Fruit fly (Drosophila melanogaster): ENCODE measurements around the gene CG10274.

Gene CG10274

DNA sequence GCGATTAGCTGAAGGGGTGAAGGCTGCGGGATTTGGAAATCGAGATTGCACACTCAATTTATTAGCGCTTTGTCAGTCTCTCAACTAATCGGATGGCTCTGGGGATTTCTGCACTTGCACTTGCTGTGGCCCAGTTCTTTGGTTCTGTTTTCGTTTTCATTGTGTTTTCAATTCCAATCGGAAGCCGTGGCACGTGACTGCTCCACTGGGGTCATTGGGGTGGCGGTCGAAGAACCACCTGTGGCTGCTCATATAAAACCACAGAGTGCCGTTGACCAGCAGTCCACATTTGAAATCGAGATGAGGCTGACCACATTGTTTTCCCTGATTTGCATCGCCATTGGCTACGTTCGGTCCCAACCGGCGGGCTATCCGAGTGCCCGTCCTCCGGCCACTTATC is 21.1 kb downstream of the CG10274 start, which contains the start of gene Cpr65Az:
Cpr65Az (plus strand) TSS at position 301 of the 400 bp plus-strand sequence.
- no peak for TF ChIP-seq CG8159 (tag; optimal IDR thresholded peaks at IDR 0.05)
- no peak for TF ChIP-seq CG9948 (tag; optimal IDR thresholded peaks at IDR 0.05)
- no peak for TF ChIP-seq EcR (GFP tag; optimal IDR thresholded peaks at IDR 0.05)
- TF ChIP-seq CG13204 (GFP tag; optimal IDR thresholded peaks at IDR 0.05): no peak
- TF ChIP-seq Pif1B (GFP tag; optimal IDR thresholded peaks at IDR 0.05): no peak
- TF ChIP-seq CG8301 (tag; optimal IDR thresholded peaks at IDR 0.05): no peak
- TF ChIP-seq CG14655 (GFP tag; optimal IDR thresholded peaks at IDR 0.05): no peak
- no peak for TF ChIP-seq CG34367 (tag; optimal IDR thresholded peaks at IDR 0.05)
- no peak for TF ChIP-seq Ets98B (GFP tag; IDR thresholded peaks at IDR 0.05)
- TF ChIP-seq D1 (tag; optimal IDR thresholded peaks at IDR 0.05): no peak
- no peak for TF ChIP-seq CG4496 (GFP tag; IDR thresholded peaks at IDR 0.05)
- TF ChIP-seq fd96Ca (GFP tag; IDR thresholded peaks at IDR 0.05): no peak
- TF ChIP-seq CG15710 (tag; optimal IDR thresholded peaks at IDR 0.05): no peak
- TF ChIP-seq CG10348 (GFP tag; IDR thresholded peaks at IDR 0.05): no peak
- TF ChIP-seq rn (GFP tag; IDR thresholded peaks at IDR 0.05): no peak
- TF ChIP-seq CG17806 (tag; optimal IDR thresholded peaks at IDR 0.05): no peak
- no peak for TF ChIP-seq gl (tag; optimal IDR thresholded peaks at IDR 0.05)

DNA sequence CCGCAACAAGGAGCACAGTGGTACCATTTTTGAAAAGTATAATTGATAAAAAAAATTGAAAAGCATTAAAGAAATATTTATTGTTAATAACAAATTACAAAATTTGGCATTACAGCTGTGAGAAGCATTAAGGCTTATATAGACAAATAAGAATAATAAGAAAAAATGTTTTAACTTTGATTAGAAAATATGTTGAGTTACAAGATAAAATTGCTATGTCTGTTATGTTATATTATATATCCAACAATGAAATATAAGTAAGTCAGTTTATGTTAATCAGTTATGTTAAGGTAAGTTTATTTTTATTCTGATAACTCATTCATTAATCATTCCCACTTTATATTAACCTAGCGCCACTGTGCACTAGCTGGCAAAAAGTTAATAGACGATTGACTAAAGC is 21.8 kb downstream of the CG10274 start:
- TF ChIP-seq CG32121 (GFP tag; IDR thresholded peaks at IDR 0.05) (no peak), CG17806 (tag; optimal IDR thresholded peaks at IDR 0.05) (no peak), CG4496 (GFP tag; IDR thresholded peaks at IDR 0.05) (no peak), CG8301 (tag; optimal IDR thresholded peaks at IDR 0.05) (no peak), Ets98B (GFP tag; IDR thresholded peaks at IDR 0.05) (no peak), Snoo (tag; optimal IDR thresholded peaks at IDR 0.05) (no peak), rn (GFP tag; IDR thresholded peaks at IDR 0.05) (no peak), gl (tag; optimal IDR thresholded peaks at IDR 0.05) (no peak), CG15710 (tag; optimal IDR thresholded peaks at IDR 0.05) (no peak), CG34367 (tag; optimal IDR thresholded peaks at IDR 0.05) (no peak), CG13204 (GFP tag; optimal IDR thresholded peaks at IDR 0.05) (no peak), CG14655 (GFP tag; optimal IDR thresholded peaks at IDR 0.05) (no peak), CG10348 (GFP tag; IDR thresholded peaks at IDR 0.05) (no peak), Pif1B (GFP tag; optimal IDR thresholded peaks at IDR 0.05) (no peak), CG8159 (tag; optimal IDR thresholded peaks at IDR 0.05) (no peak), CG9948 (tag; optimal IDR thresholded peaks at IDR 0.05) (no peak)

DNA sequence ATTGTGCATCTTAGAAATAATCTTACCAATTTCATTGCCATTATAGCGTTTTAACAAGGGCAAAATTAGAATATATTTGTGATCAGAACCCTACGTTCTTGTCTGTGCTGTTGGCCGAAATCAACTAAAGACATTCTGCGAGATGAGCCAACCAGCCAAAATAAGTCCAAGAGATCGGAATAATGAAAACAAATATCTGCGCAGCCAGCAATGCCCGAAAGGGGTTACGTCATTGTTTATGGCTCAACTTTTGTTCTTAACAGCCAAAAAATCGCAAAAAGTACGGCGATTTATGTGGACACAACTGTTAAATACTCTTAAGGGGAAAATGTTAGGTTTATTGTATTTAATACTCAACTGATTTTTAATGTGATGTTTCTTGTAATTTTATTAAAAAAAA is 23.1 kb downstream of the CG10274 start, which contains the start of gene Cpr65Ay:
Cpr65Ay (minus strand) TSS at position 101 of the 400 bp plus-strand sequence.
- no peak for TF ChIP-seq CG34367 (tag; optimal IDR thresholded peaks at IDR 0.05)
- no peak for TF ChIP-seq CG17806 (tag; optimal IDR thresholded peaks at IDR 0.05)
- no peak for TF ChIP-seq CG12605 (GFP tag; IDR thresholded peaks at IDR 0.05)
- no peak for TF ChIP-seq CG4496 (GFP tag; IDR thresholded peaks at IDR 0.05)
- TF ChIP-seq CG32121 (GFP tag; IDR thresholded peaks at IDR 0.05): no peak
- no peak for TF ChIP-seq EcR (GFP tag; optimal IDR thresholded peaks at IDR 0.05)
- TF ChIP-seq CG8159 (tag; optimal IDR thresholded peaks at IDR 0.05): no peak
- TF ChIP-seq Ets98B (GFP tag; IDR thresholded peaks at IDR 0.05): no peak
- TF ChIP-seq CG8301 (tag; optimal IDR thresholded peaks at IDR 0.05): no peak
- TF ChIP-seq CG10348 (GFP tag; IDR thresholded peaks at IDR 0.05): no peak
- no peak for TF ChIP-seq Pif1B (GFP tag; optimal IDR thresholded peaks at IDR 0.05)

DNA sequence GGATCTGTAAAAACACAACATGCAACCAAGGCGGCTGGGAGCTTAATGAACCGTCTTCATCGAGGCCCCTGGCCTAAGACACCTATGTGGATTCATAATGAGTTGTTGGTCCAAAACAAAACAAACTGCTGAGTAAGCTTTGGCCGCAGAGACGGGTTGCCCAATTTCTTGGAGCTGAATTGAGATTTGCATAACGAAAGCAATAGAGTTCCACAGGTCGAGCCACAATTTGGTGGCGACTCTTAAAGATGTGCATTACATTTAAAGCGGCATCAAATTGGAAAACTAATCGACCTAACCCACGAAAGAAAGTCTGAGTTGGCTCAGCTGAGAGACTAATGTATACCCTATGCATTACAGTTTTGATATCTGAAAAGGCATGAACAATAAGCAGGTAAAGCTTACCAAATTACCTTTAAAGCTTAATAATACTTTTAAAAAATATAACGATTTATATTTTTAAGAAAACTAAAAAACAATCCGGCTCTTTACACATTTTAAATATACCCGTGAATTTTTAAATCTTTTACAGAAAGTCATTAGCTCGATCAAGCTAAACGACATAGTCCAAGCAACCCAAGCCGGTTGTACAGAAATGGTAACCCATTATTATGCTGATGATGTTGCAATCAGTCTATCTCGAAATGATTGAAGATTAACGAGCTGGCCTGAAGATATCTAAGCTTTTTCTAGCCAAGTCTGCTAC is 24.1 kb downstream of the CG10274 start, which contains the start of gene CG13297:
CG13297 (minus strand) TSS at position 51 of the 706 bp plus-strand sequence.
- no peak for TF ChIP-seq CG14655 (GFP tag; optimal IDR thresholded peaks at IDR 0.05)
- TF ChIP-seq Ets98B (GFP tag; IDR thresholded peaks at IDR 0.05): no peak
- TF ChIP-seq CG12605 (GFP tag; IDR thresholded peaks at IDR 0.05): no peak
- no peak for TF ChIP-seq CG10348 (GFP tag; IDR thresholded peaks at IDR 0.05)
- TF ChIP-seq EcR (GFP tag; optimal IDR thresholded peaks at IDR 0.05): no peak
- TF ChIP-seq CG13204 (GFP tag; optimal IDR thresholded peaks at IDR 0.05): no peak
- TF ChIP-seq CG9948 (tag; optimal IDR thresholded peaks at IDR 0.05): no peak
- no peak for TF ChIP-seq Pif1B (GFP tag; optimal IDR thresholded peaks at IDR 0.05)
- TF ChIP-seq Pif1A (GFP tag; optimal IDR thresholded peaks at IDR 0.05): no peak
- no peak for TF ChIP-seq rn (GFP tag; IDR thresholded peaks at IDR 0.05)

DNA sequence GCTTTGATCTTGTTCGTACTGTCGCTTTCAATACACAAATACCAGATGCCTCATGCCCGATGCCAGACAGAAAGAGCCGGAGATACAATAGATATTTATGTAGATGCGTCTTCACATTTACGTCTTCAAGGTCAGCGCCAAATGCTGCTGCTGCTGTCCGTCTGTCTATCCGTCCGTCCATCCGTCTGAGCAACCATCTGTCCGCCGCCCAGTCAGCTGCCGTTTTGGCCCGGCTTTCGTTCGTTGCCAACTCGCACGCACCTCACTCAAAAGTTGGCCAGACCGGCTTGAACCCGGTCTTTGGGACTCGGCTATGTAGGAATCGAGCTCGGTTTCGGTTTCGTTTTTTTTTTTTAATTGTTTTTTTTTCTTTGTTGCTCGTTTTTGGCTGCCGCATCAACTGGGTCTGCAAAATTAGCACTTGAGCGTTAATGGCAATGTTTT is 26.7 kb downstream of the CG10274 start:
- TF ChIP-seq CG13204 (GFP tag; optimal IDR thresholded peaks at IDR 0.05) (peak; percentile 89), CG34367 (tag; optimal IDR thresholded peaks at IDR 0.05) (peak; percentile 59), gl (tag; optimal IDR thresholded peaks at IDR 0.05) (peak; percentile 68), Pif1A (GFP tag; optimal IDR thresholded peaks at IDR 0.05) (peak; percentile 81), CG15710 (tag; optimal IDR thresholded peaks at IDR 0.05) (peak; percentile 65), rn (GFP tag; IDR thresholded peaks at IDR 0.05) (no peak), CG9948 (tag; optimal IDR thresholded peaks at IDR 0.05) (no peak), CG12605 (GFP tag; IDR thresholded peaks at IDR 0.05) (peak; percentile 91), CG14655 (GFP tag; optimal IDR thresholded peaks at IDR 0.05) (no peak), CG8159 (tag; optimal IDR thresholded peaks at IDR 0.05) (peak; percentile 42), EcR (GFP tag; optimal IDR thresholded peaks at IDR 0.05) (peak; percentile 73), CG4496 (GFP tag; IDR thresholded peaks at IDR 0.05) (peak; percentile 77), Pif1B (GFP tag; optimal IDR thresholded peaks at IDR 0.05) (peak; percentile 71), CG10348 (GFP tag; IDR thresholded peaks at IDR 0.05) (no peak), D1 (tag; optimal IDR thresholded peaks at IDR 0.05) (no peak), CG8301 (tag; optimal IDR thresholded peaks at IDR 0.05) (no peak), Ets98B (GFP tag; IDR thresholded peaks at IDR 0.05) (peak; percentile 61; the same call in 1 of the 2 replicates), fd96Ca (GFP tag; IDR thresholded peaks at IDR 0.05) (0 out of 3 replicates have a peak, but pooled peaks have one; percentile 42), CG17806 (tag; optimal IDR thresholded peaks at IDR 0.05) (peak; percentile 35), Snoo (tag; optimal IDR thresholded peaks at IDR 0.05) (peak; percentile 43), CG32121 (GFP tag; IDR thresholded peaks at IDR 0.05) (peak; percentile 37; the same call in 1 of the 2 replicates)
